Worm (Caenorhabditis elegans) whole organism, early embryonic: ENCODE data around the gene F11C7.2.

Source experiments
- B0310.2 ChIP-seq: sonication (generic microtip); optimal IDR thresholded peaks from 2 replicates; lab custom pipeline; 2016; ENCODE audit warnings: mild to moderate bottlenecking, missing genetic modification characterization, missing compliant biosample characterization
- ama-1 ChIP-seq: fragments of 150-350 bp; optimal IDR thresholded peaks from 2 replicates; lab custom pipeline; 2014
- ceh-13 ChIP-seq: fragments of 200-800 bp; sonication (Bioruptor generic); optimal IDR thresholded peaks from 2 replicates; lab custom pipeline; 2018; ENCODE audit warnings: mild to moderate bottlenecking, missing genetic modification characterization, missing compliant biosample characterization
- ceh-36 ChIP-seq: sonication (generic microtip); optimal IDR thresholded peaks from 2 replicates; lab custom pipeline; 2016; ENCODE audit warnings: missing genetic modification characterization, inconsistent platforms, missing compliant biosample characterization
- ets-7 ChIP-seq: sonication (generic microtip); optimal IDR thresholded peaks from 2 replicates; lab custom pipeline; 2016; ENCODE audit warnings: missing genotype, missing genetic modification characterization, missing compliant biosample characterization
- flt-1 ChIP-seq: fragments of 200-800 bp; sonication (Bioruptor generic); IDR thresholded peaks from 2 replicates; pipeline ENCODE4 v1.3.6; 2022; ENCODE audit warnings: missing genetic modification characterization, missing compliant biosample characterization
- hmbx-1 ChIP-seq: sonication (generic microtip); optimal IDR thresholded peaks from 2 replicates; lab custom pipeline; 2016; ENCODE audit warnings: mild to moderate bottlenecking, missing genetic modification characterization, missing compliant biosample characterization
- hmg-4 ChIP-seq: fragments of 200-800 bp; sonication (Bioruptor generic); optimal IDR thresholded peaks from 2 replicates; lab custom pipeline; 2018; ENCODE audit warnings: mild to moderate bottlenecking, missing genetic modification characterization, missing compliant biosample characterization
- hnd-1 ChIP-seq: sonication (generic microtip); optimal IDR thresholded peaks from 2 replicates; lab custom pipeline; 2016; ENCODE audit warnings: missing genetic modification characterization, missing compliant biosample characterization
- pes-1 ChIP-seq: fragments of 200-800 bp; sonication (Bioruptor generic); IDR thresholded peaks from 2 replicates; pipeline ENCODE4 v1.3.6; 2022; ENCODE audit warnings: missing genetic modification reagents, missing genetic modification characterization, missing compliant biosample characterization
- scrt-1 ChIP-seq: fragments of 200-800 bp; sonication (Bioruptor generic); IDR thresholded peaks from 2 replicates; pipeline ENCODE4 v1.3.6; 2022; ENCODE audit warnings: missing genetic modification characterization, missing compliant biosample characterization
- sea-1 ChIP-seq: fragments of 200-800 bp; sonication (Bioruptor generic); conservative IDR thresholded peaks from 2 replicates; pipeline ENCODE4 v1.3.6; 2022; ENCODE audit warnings: missing genetic modification characterization, missing compliant biosample characterization
- tbx-37 ChIP-seq: fragments of 200-800 bp; sonication (Bioruptor generic); conservative IDR thresholded peaks from 2 replicates; pipeline ENCODE4 v1.3.6; 2022; ENCODE audit warnings: missing genetic modification reagents, missing genetic modification characterization, missing compliant biosample characterization

DNA sequence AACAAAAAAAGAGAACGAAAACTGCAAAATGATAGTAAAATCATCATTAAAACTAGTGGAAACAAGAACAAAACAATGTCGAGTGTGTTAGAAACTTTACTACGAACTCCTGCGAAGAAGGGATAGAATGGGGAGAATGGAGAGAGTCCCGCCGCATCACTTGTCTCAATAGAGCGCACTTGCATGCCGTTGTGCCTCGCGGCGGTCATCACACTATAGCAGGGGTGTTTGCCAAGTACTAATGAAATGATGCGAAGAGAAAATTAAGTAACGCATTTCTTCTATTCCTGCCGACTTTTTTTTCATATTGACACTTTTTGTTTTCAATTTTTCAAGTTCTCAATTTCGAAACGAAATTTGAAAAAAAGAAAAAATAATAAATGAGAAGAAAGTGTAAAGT lies 4.4 kb upstream of the F11C7.2 start:
- TF ChIP-seq ama-1 (lab: Kevin White, UChicago) (no peak), hmbx-1 (tag; lab: Kevin White, UChicago) (no peak), flt-1 (no peak), ceh-36 (tag; lab: Kevin White, UChicago) (no peak), B0310.2 (tag; lab: Kevin White, UChicago) (no peak), ceh-13 (GFP tag; lab: Kevin White, UChicago) (no peak), hmg-4 (GFP tag; lab: Kevin White, UChicago) (peak; percentile 60), ets-7 (tag; lab: Kevin White, UChicago) (no peak), pes-1 (GFP tag; lab: Robert Waterston, UW) (no peak), sea-1 (GFP tag; lab: Robert Waterston, UW) (no peak), tbx-37 (no peak), hnd-1 (no peak), scrt-1 (GFP tag; lab: Robert Waterston, UW) (no peak)
